Fruit fly (Drosophila melanogaster): ENCODE data around the gene ath.
A peak's percentile ranks its signal among the peaks of the same experiment; 100 is the strongest.

DNA sequence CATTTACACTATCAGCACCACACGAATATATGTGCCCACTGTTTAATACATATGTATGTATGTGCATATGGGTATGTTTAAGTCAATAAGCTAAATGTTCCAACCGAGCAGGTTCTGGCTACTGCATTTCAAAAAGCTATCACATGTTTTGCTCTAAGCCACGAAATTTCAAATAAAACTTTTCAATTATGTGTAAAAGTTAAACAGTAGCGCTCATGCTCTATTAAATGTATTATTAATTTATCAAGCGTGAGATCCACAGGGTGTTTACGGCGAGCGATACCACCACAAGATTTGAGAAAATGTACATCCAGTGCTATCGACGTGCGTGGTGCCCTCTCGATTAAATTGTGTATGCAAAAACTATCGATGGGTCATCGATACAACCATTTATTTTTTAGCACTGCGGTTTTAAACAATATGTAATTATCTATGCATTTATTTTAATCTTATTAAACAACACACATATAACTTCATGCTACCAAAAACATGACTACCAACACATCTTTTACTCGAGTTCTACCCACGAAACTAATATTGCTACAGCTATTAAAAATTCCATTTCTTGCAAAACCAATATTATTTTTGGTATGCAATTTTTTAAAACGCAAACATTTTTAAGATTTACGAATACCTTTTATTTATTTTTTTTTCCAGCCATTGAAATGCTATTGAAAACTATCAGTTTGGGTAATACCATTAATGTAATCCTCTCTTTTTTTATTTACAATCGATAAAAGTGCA is 50.0 kb downstream of the ath start, which contains the start of gene Pten:
- peak; percentile 47 for TF ChIP-seq CG7101 (tag; optimal IDR thresholded peaks at IDR 0.05)
- TF ChIP-seq ovo (GFP tag; optimal IDR thresholded peaks at IDR 0.05): no peak
- peak; percentile 46 for TF ChIP-seq bab1 (GFP tag; optimal IDR thresholded peaks at IDR 0.05)
- TF ChIP-seq Clk (GFP tag; optimal IDR thresholded peaks at IDR 0.05): no peak
- no peak for TF ChIP-seq CG1620 (GFP tag; optimal IDR thresholded peaks at IDR 0.05)
- TF ChIP-seq cic (GFP tag; optimal IDR thresholded peaks at IDR 0.05): no peak
- peak; percentile 27 for TF ChIP-seq CG11617 (GFP tag; optimal IDR thresholded peaks at IDR 0.05)
- peak; percentile 66 for TF ChIP-seq CG12768 (GFP tag; optimal IDR thresholded peaks at IDR 0.05)
- no peak for TF ChIP-seq toe (GFP tag; optimal IDR thresholded peaks at IDR 0.05)
- TF ChIP-seq pad (GFP tag; optimal IDR thresholded peaks at IDR 0.05): peak; percentile 12
- TF ChIP-seq tj (GFP tag; optimal IDR thresholded peaks at IDR 0.05): peak; percentile 40

All from whole organism, adult.